Fruit fly (Drosophila melanogaster): ENCODE data around the gene mRpL17.

DNA sequence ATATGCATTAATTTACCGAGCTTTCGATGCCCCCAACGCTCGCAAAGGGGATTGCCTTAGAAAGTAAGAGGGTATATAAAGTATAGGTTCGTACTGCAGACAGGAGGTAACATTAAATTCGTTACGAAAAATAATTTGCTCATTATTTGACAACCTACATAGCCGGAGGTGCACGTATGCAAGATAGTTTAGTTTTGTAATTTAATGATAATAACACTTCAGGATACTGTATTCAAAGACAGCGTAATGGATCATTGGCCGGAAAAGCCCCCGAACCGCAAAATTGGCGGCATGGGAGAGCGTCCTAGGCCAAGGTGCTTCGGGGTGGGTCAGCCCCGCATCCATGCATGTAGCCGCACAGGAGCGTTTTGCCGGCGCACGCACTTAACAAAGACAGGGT lies 47.7 kb downstream of the mRpL17 start:
- TF ChIP-seq psq (optimal IDR thresholded peaks at IDR 0.05): no peak
- TF ChIP-seq h (optimal IDR thresholded peaks at IDR 0.05): no peak

Measured in Kc167 (cell line).